Worm (Caenorhabditis elegans) whole organism, late embryonic: ENCODE measurements around the gene idpa-3.
A peak's percentile ranks its signal among the peaks of the same experiment; 100 is the strongest.

Experiments used
- ceh-31 ChIP-seq: sonication (generic microtip); optimal IDR thresholded peaks from 2 replicates; lab custom pipeline; 2016; ENCODE audit warnings: missing genetic modification characterization, missing compliant biosample characterization
- sox-2 ChIP-seq: fragments of 200-800 bp; sonication (Bioruptor generic); IDR thresholded peaks from 2 replicates; pipeline ENCODE4 v1.3.6; 2022; ENCODE audit warnings: missing genetic modification reagents, missing genetic modification characterization, missing compliant biosample characterization

DNA sequence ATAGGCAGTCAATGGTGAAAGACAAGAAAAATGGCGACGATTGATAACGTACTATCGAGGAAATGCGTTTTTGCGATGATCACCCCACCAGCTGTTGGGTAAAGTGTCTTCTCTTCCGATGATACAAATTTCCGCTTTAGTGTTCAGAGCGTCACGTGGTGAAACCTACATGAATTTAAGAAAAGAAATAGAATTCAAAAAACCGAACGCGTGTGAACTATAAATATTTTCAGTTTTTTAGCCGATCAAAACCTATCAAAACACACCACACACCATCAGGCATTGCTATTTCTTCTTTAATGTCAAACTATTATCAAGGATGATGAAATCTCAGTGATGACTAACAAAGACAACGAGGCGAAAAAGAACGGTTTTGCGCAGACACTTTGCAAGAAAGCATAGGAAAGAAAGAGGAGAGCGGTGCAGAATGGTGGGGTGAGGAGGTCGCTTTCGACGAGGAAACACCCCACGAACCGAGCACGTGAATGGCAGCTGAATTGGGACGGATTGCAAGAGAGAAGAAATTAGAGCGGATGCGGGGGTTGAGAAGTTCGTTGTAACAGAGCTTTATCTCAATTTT lies 4.1 kb upstream of the idpa-3 start:
- TF ChIP-seq ceh-31 (tag; lab: Kevin White, UChicago) = peak; percentile 41
- no peak for TF ChIP-seq sox-2 (GFP tag; lab: Robert Waterston, UW)
